Worm (Caenorhabditis elegans) whole organism, L2 larva: ENCODE data around the gene npr-1.

Experiments
- F13H6.1 ChIP-seq: sonication (generic microtip); optimal IDR thresholded peaks from 2 replicates; lab custom pipeline; 2016; ENCODE audit warnings: missing genetic modification characterization, missing compliant biosample characterization
- Y55F3AM.14 ChIP-seq: fragments of 200-800 bp; sonication (Bioruptor generic); optimal IDR thresholded peaks from 2 replicates; lab custom pipeline; 2018; ENCODE audit warnings: mild to moderate bottlenecking, missing genetic modification characterization, missing compliant biosample characterization
- ZK546.5 ChIP-seq: sonication (generic microtip); optimal IDR thresholded peaks from 2 replicates; lab custom pipeline; 2017; ENCODE audit warnings: missing biosample characterization, missing genetic modification characterization
- blmp-1 ChIP-seq: sonication (generic microtip); optimal IDR thresholded peaks from 2 replicates; lab custom pipeline; 2017; ENCODE audit warnings: missing genetic modification characterization, mild to moderate bottlenecking, missing compliant biosample characterization, antibody characterized with exemption, moderate library complexity; ENCODE audit not compliant: insufficient read depth
- ceh-16 ChIP-seq: fragments of 150-350 bp; optimal IDR thresholded peaks from 2 replicates; lab custom pipeline; 2014; ENCODE audit warnings: missing biosample characterization, missing genetic modification characterization
- crh-2 ChIP-seq: sonication (generic microtip); optimal IDR thresholded peaks from 2 replicates; lab custom pipeline; 2017; ENCODE audit warnings: missing biosample characterization, missing genetic modification characterization
- elt-1 ChIP-seq: fragments of 150-350 bp; optimal IDR thresholded peaks from 2 replicates; lab custom pipeline; 2014; ENCODE audit warnings: missing biosample characterization, missing genetic modification characterization
- fos-1 ChIP-seq: fragments of 150-350 bp; optimal IDR thresholded peaks from 2 replicates; lab custom pipeline; 2014; ENCODE audit warnings: missing biosample characterization, missing genetic modification characterization
- gmeb-1 ChIP-seq: fragments of 150-350 bp; optimal IDR thresholded peaks from 2 replicates; lab custom pipeline; 2014; ENCODE audit warnings: missing biosample characterization, missing genetic modification characterization
- lin-11 ChIP-seq: fragments of 150-350 bp; sonication (generic microtip); optimal IDR thresholded peaks from 2 replicates; lab custom pipeline; 2014; ENCODE audit warnings: missing biosample characterization, missing genetic modification characterization, inconsistent platforms, mixed read lengths
- lin-13 ChIP-seq: fragments of 150-350 bp; optimal IDR thresholded peaks from 2 replicates; lab custom pipeline; 2014; ENCODE audit warnings: missing biosample characterization, missing genetic modification reagents, missing genetic modification characterization
- lin-39 ChIP-seq: fragments of 150-350 bp; optimal IDR thresholded peaks from 2 replicates; lab custom pipeline; 2014; ENCODE audit warnings: missing biosample characterization, missing genetic modification reagents, missing genetic modification characterization
- mab-5 ChIP-seq: fragments of 150-350 bp; optimal IDR thresholded peaks from 2 replicates; lab custom pipeline; 2014; ENCODE audit warnings: missing biosample characterization, missing genetic modification characterization
- mdl-1 ChIP-seq, 2 experiments: fragments of 150-350 bp in 1 of 2; sonication (generic microtip) in 1 of 2; optimal IDR thresholded peaks; 2 replicates each; lab custom pipeline; 2017; ENCODE audit warnings: missing biosample characterization in 2 of 2, missing genetic modification characterization in 2 of 2
- nhr-11 ChIP-seq: fragments of 150-350 bp; optimal IDR thresholded peaks from 2 replicates; lab custom pipeline; 2014; ENCODE audit warnings: missing biosample characterization, missing genetic modification characterization
- nhr-12 ChIP-seq: fragments of 150-350 bp; optimal IDR thresholded peaks from 2 replicates; lab custom pipeline; 2014; ENCODE audit warnings: missing biosample characterization, missing genetic modification characterization
- nhr-129 ChIP-seq: fragments of 150-350 bp; optimal IDR thresholded peaks from 2 replicates; lab custom pipeline; 2014; ENCODE audit warnings: missing biosample characterization, missing genetic modification characterization
- nhr-21 ChIP-seq: fragments of 150-350 bp; optimal IDR thresholded peaks from 2 replicates; lab custom pipeline; 2014; ENCODE audit warnings: missing biosample characterization, missing genetic modification characterization
- nhr-25 ChIP-seq: fragments of 150-350 bp; sonication (generic microtip); optimal IDR thresholded peaks from 3 replicates; lab custom pipeline; 2014; ENCODE audit warnings: missing biosample characterization, missing genetic modification characterization
- nhr-77 ChIP-seq: fragments of 150-350 bp; optimal IDR thresholded peaks from 2 replicates; lab custom pipeline; 2014; ENCODE audit warnings: missing biosample characterization, missing genetic modification characterization
- sem-4 ChIP-seq: fragments of 150-350 bp; optimal IDR thresholded peaks from 2 replicates; lab custom pipeline; 2014; ENCODE audit warnings: missing biosample characterization, missing genetic modification reagents, missing genetic modification characterization
- sma-3 ChIP-seq: sonication (generic microtip); optimal IDR thresholded peaks from 2 replicates; lab custom pipeline; 2016; ENCODE audit warnings: missing genetic modification reagents, missing genetic modification characterization, missing compliant biosample characterization
- sma-9 ChIP-seq, 2 experiments: fragments of 150-350 bp in 1 of 2; sonication (generic microtip) in 1 of 2; optimal IDR thresholded peaks; 2 replicates each; lab custom pipeline; 2014 to 2016; ENCODE audit warnings: missing genetic modification characterization in 2 of 2, mild to moderate bottlenecking in 1 of 2, missing biosample characterization in 1 of 2, missing compliant biosample characterization in 1 of 2, missing genetic modification reagents in 1 of 2, moderate library complexity in 1 of 2
- unc-39 ChIP-seq: fragments of 150-350 bp; optimal IDR thresholded peaks from 2 replicates; lab custom pipeline; 2014; ENCODE audit warnings: missing biosample characterization, missing genetic modification characterization
- unc-55 ChIP-seq: fragments of 150-350 bp; sonication (generic microtip); optimal IDR thresholded peaks from 3 replicates; lab custom pipeline; 2014; ENCODE audit warnings: missing biosample characterization, missing genetic modification reagents, missing genetic modification characterization
- unc-62 ChIP-seq: fragments of 150-350 bp; optimal IDR thresholded peaks from 2 replicates; lab custom pipeline; 2014; ENCODE audit warnings: missing biosample characterization, missing genetic modification reagents, missing genetic modification characterization
- zag-1 ChIP-seq: fragments of 150-350 bp; optimal IDR thresholded peaks from 2 replicates; lab custom pipeline; 2014; ENCODE audit warnings: missing biosample characterization, missing genetic modification characterization
- ztf-4 ChIP-seq: fragments of 150-350 bp; optimal IDR thresholded peaks from 2 replicates; lab custom pipeline; 2014; ENCODE audit warnings: missing biosample characterization, missing genetic modification characterization

Gene npr-1

DNA sequence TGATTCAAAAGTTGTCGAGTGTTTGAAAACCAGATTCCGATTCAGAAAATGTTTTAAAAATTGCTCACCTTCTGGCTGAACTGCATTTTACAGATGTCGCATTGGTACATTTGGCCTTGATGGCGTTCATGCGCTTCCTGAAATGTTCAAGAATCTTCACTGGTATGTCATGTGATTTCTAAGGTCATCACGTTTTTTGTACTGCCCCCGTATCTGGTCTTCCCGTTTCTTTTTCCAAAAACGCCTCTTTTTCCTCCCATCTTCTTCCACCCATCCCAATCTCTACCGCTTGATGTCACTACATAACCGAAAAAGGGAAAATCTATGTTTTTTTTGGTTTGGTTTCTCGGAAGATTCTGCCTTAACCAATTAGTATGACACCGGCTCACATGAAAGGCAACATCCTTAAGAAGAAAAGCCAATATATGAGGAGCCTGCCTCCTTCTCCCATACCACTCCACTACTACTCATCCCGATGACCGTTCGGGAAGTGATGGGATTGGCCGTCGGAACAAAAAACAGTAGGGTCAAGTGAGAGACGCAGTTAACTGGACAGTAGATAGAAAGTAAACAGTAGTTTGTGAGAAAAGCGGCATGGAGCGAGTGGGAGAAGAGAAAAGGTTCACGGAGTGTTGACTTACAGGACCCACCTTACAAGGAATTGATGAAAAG is 40.1 kb upstream of the npr-1 start:
- TF ChIP-seq nhr-129 (tag; lab: Kevin White, UChicago) (peak; percentile 18), ZK546.5 (tag; lab: Kevin White, UChicago) (no peak), nhr-25 (tag; lab: Kevin White, UChicago) (peak; percentile 51)

DNA sequence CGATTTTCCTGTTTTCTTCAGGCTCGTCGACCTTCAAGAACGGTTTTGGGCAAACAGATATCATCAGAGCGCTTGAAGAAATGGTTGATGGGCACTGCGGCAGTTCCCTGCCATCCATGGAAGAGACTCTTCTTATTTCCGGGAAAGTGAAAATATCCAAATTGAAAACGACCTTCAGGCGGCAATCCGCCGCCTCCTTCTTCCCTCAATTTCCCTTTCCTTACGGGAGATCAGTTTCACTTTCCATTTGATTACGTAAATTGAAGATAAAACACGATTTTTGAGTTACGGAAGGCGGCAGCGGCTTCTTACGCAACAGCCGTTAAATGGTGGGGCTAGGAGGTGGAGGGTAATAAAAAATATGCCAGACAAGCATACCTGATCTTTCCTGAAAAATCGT is 39.4 kb upstream of the npr-1 start:
- TF ChIP-seq blmp-1 (tag; lab: Kevin White, UChicago): peak; percentile 88
- no peak for TF ChIP-seq mab-5

DNA sequence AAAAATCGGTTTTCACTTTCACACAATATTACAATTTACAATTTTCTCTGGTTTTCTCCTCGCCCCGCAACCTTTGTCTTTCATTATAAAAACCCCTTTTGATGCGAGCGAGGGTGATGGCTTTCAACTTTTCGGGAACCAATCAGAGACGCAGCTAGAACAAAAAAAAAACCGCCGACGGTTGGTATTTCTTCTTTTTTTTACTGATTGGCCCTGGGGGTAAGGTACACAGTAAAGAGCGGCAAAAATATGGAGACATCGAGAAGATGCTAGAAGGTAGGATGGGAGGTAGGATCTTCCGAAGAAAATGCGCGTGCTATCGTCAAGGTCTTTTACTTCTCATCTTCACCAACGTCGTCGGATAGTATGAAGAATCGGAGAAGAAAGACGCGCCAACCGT is 39.0 kb upstream of the npr-1 start:
- TF ChIP-seq blmp-1 (tag; lab: Kevin White, UChicago) (peak; percentile 36), nhr-11 (tag; lab: Kevin White, UChicago) (no peak), nhr-21 (tag; lab: Kevin White, UChicago) (peak; percentile 28), fos-1 (tag; lab: Kevin White, UChicago) (no peak)

DNA sequence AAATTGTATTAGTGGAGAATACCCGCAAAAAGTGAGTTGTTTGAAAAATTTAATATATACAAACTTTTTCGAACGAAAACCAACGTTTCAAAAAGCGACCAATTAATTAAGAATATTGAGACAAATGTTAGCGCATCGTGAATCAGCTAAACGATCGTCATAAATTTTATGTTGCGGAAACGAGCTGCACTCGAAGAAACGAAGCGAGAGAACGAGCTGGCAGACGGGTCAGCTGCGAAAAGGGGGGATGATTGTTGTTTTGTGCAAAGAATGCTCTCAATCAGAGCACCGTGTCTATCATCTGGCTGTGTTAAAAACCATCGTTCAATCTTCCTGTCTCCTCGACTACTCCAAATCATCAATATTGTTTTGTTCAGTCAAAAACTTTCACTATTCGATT is 34.2 kb upstream of the npr-1 start:
- TF ChIP-seq lin-39 (tag; lab: Kevin White, UChicago) (no peak), ceh-16 (tag; lab: Kevin White, UChicago) (no peak), Y55F3AM.14 (GFP tag; lab: Kevin White, UChicago) (no peak), gmeb-1 (no peak), nhr-77 (tag; lab: Kevin White, UChicago) (no peak), nhr-12 (tag; lab: Kevin White, UChicago) (no peak), lin-11 (tag; lab: Kevin White, UChicago) (no peak), sma-3 (GFP tag; lab: Kevin White, UChicago) (no peak), zag-1 (tag; lab: Kevin White, UChicago) (no peak), sma-9 (GFP tag; optimal IDR thresholded peaks at IDR 0.05; lab: Kevin White, UChicago) (no peak), sma-9 (tag; optimal IDR thresholded peaks at IDR 0.05; lab: Kevin White, UChicago) (no peak)

DNA sequence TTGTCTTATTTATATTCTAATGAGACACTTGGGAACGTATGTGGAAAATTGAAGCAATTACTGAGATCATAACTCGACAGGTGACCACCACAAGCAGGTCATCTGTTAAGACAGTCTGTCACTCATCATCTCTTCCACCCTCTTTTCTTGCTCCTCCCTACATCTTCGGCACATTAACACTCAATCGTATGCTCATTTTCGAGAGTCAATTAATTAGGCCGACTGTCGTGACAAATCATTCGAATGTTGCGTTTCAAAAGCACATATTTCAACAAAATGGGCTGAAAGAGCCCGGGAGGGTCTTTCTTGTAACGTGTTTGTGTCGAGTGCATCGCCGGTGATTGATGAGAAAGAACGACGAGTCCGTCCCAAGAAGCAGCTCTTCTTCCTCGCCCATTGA is 32.5 kb upstream of the npr-1 start:
- TF ChIP-seq elt-1 (tag; lab: Kevin White, UChicago) (no peak), fos-1 (tag; lab: Kevin White, UChicago) (no peak), gmeb-1 (no peak), nhr-11 (tag; lab: Kevin White, UChicago) (no peak), mab-5 (peak; percentile 87), zag-1 (tag; lab: Kevin White, UChicago) (no peak), nhr-12 (tag; lab: Kevin White, UChicago) (no peak), F13H6.1 (tag; lab: Kevin White, UChicago) (no peak), sem-4 (tag; lab: Kevin White, UChicago) (peak; percentile 16), lin-13 (GFP tag; lab: Kevin White, UChicago) (no peak), mdl-1 (tag; optimal IDR thresholded peaks at IDR 0.05; lab: Kevin White, UChicago) (no peak), unc-55 (GFP tag; lab: Kevin White, UChicago) (peak; percentile 6)

DNA sequence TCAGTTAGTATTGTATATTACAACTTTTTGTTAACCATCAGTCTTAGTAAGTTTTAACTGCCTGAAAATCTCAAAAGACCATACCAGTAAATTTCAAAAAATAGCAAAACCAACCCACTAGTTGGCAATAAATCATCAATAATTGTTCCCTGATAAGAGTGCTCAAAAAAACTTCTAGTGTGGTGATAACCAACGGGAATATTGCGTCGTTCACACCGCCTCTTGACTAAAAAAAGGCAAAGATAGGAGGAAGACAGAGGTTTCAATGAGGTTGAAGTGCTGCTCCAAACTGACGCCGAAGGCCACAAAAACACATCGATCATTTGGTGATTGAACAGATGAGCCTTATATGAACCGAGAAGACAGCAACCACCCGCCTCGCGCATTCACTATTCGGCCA is 31.1 kb upstream of the npr-1 start:
- no peak for TF ChIP-seq ztf-4
- TF ChIP-seq gmeb-1: no peak
- peak; percentile 22 for TF ChIP-seq fos-1 (tag; lab: Kevin White, UChicago)
- TF ChIP-seq unc-62 (GFP tag; lab: Kevin White, UChicago): no peak
- no peak for TF ChIP-seq unc-39 (tag; lab: Kevin White, UChicago)
- no peak for TF ChIP-seq crh-2 (tag; lab: Kevin White, UChicago)
- TF ChIP-seq elt-1 (tag; lab: Kevin White, UChicago): no peak
- TF ChIP-seq, all 48 proteins: peak for 1
